Fruit fly (Drosophila melanogaster) whole organism, embryonic: ENCODE results near the gene GCS2beta.

ENCODE experiments used
- Abd-B ChIP-seq: fragments of 200-800 bp; sonication (Bioruptor generic); optimal IDR thresholded peaks from 2 replicates; lab custom pipeline; 2018; ENCODE audit warnings: missing biosample characterization, mild to moderate bottlenecking, missing genetic modification characterization, moderate library complexity
- CG11247 ChIP-seq: fragments of 200-800 bp; sonication (Bioruptor generic); IDR thresholded peaks from 2 replicates; pipeline ENCODE4 v1.3.6; 2022; ENCODE audit warnings: missing biosample characterization, missing genetic modification characterization
- CG11456 ChIP-seq: fragments of 200-800 bp; sonication (Bioruptor generic); IDR thresholded peaks from 3 replicates; pipeline ENCODE4 v1.3.6; 2022; ENCODE audit warnings: missing biosample characterization, missing genetic modification characterization
- CG12391 ChIP-seq: fragments of 200-800 bp; sonication (Bioruptor generic); optimal IDR thresholded peaks from 3 replicates; lab custom pipeline; 2018; ENCODE audit warnings: missing biosample characterization, mild to moderate bottlenecking, missing genetic modification characterization, moderate library complexity
- CG14014 ChIP-seq: fragments of 200-800 bp; sonication (Bioruptor generic); IDR thresholded peaks from 2 replicates; pipeline ENCODE4 v1.3.6; 2022; ENCODE audit warnings: missing biosample characterization, missing genetic modification characterization
- CG15011 ChIP-seq: fragments of 200-800 bp; sonication (Bioruptor generic); optimal IDR thresholded peaks from 3 replicates; lab custom pipeline; 2018; ENCODE audit warnings: missing biosample characterization, mild to moderate bottlenecking, missing genetic modification characterization
- CG30403 ChIP-seq: fragments of 200-800 bp; sonication (Bioruptor generic); optimal IDR thresholded peaks from 3 replicates; lab custom pipeline; 2016; ENCODE audit warnings: missing biosample characterization, missing genetic modification characterization
- CG3163 ChIP-seq: fragments of 200-800 bp; sonication (Bioruptor generic); optimal IDR thresholded peaks from 3 replicates; lab custom pipeline; 2016; ENCODE audit warnings: missing biosample characterization, missing genetic modification characterization
- CG33213 ChIP-seq: fragments of 200-800 bp; sonication (Bioruptor generic); optimal IDR thresholded peaks from 3 replicates; lab custom pipeline; 2016; ENCODE audit warnings: missing biosample characterization, missing genetic modification characterization
- CG3726 ChIP-seq: fragments of 200-800 bp; sonication (Bioruptor generic); IDR thresholded peaks from 3 replicates; pipeline ENCODE4, ENCODE4 v1.3.6; 2022; ENCODE audit warnings: missing biosample characterization, missing genetic modification characterization
- CG3847 ChIP-seq: fragments of 200-800 bp; sonication (Bioruptor generic); IDR thresholded peaks from 2 replicates; pipeline ENCODE4 v1.3.6; 2022; ENCODE audit warnings: missing biosample characterization, missing genetic modification characterization
- CG4282 ChIP-seq: fragments of 200-800 bp; sonication (Bioruptor generic); optimal IDR thresholded peaks from 2 replicates; lab custom pipeline; 2016; ENCODE audit warnings: missing biosample characterization, missing genetic modification characterization
- CG4730 ChIP-seq: fragments of 200-800 bp; sonication (Bioruptor generic); IDR thresholded peaks from 2 replicates; pipeline ENCODE4 v1.3.6; 2022; ENCODE audit warnings: missing biosample characterization, missing genetic modification characterization
- CG4820 ChIP-seq: fragments of 200-800 bp; sonication (Bioruptor generic); optimal IDR thresholded peaks from 3 replicates; lab custom pipeline; 2016; ENCODE audit warnings: missing biosample characterization, missing genetic modification characterization
- CG4854 ChIP-seq: fragments of 200-800 bp; sonication (Bioruptor generic); optimal IDR thresholded peaks from 2 replicates; lab custom pipeline; 2016; ENCODE audit warnings: missing biosample characterization, missing genetic modification characterization, inconsistent platforms
- CG6654 ChIP-seq: fragments of 200-800 bp; sonication (Bioruptor generic); optimal IDR thresholded peaks from 2 replicates; lab custom pipeline; 2017; ENCODE audit warnings: missing biosample characterization, mild to moderate bottlenecking, missing genetic modification characterization
- CG6765 ChIP-seq: fragments of 200-800 bp; sonication (Bioruptor generic); optimal IDR thresholded peaks from 3 replicates; lab custom pipeline; 2017; ENCODE audit warnings: missing biosample characterization, mild to moderate bottlenecking, missing genetic modification characterization
- CG9727 ChIP-seq: fragments of 200-800 bp; sonication (Bioruptor generic); optimal IDR thresholded peaks from 3 replicates; lab custom pipeline; 2017; ENCODE audit warnings: missing biosample characterization, mild to moderate bottlenecking, missing genetic modification characterization
- Dek ChIP-seq: fragments of 200-800 bp; sonication (Bioruptor generic); optimal IDR thresholded peaks from 3 replicates; lab custom pipeline; 2019; ENCODE audit warnings: missing biosample characterization, mild to moderate bottlenecking, missing genetic modification characterization, moderate library complexity
- Dfd ChIP-seq, 2 experiments: fragments of >200 bp; optimal IDR thresholded peaks; 2 replicates each; lab custom pipeline; 2017; ENCODE audit warnings: missing biosample characterization in 2 of 2, missing genetic modification characterization in 2 of 2
- E2f1 ChIP-seq: fragments of 200-800 bp; sonication (Bioruptor generic); IDR thresholded peaks from 2 replicates; pipeline ENCODE4 v1.3.6; 2022; ENCODE audit warnings: missing biosample characterization, missing genetic modification characterization
- ERR ChIP-seq: fragments of 200-800 bp; sonication (Bioruptor generic); optimal IDR thresholded peaks from 2 replicates; lab custom pipeline; 2016; ENCODE audit warnings: missing biosample characterization, missing genetic modification characterization
- Eip74EF ChIP-seq, 2 experiments: fragments of 200-800 bp in 1 of 2; fragments of >200 bp in 1 of 2; sonication (Bioruptor generic) in 1 of 2; optimal IDR thresholded peaks; 2 replicates each; lab custom pipeline; 2017 to 2019; ENCODE audit warnings: missing biosample characterization in 2 of 2, missing genetic modification characterization in 2 of 2, mild to moderate bottlenecking in 1 of 2, moderate library complexity in 1 of 2
- Hand ChIP-seq: fragments of 200-800 bp; sonication (Bioruptor generic); optimal IDR thresholded peaks from 2 replicates; lab custom pipeline; 2017; ENCODE audit warnings: mild to moderate bottlenecking, missing biosample characterization, missing genetic modification reagents, missing genetic modification characterization
- Hsf ChIP-seq: fragments of 200-800 bp; sonication (Bioruptor generic); optimal IDR thresholded peaks from 3 replicates; lab custom pipeline; 2016; ENCODE audit warnings: missing biosample characterization, missing genetic modification characterization
- Kr ChIP-seq: fragments of 200-800 bp; sonication (Bioruptor generic); optimal IDR thresholded peaks from 2 replicates; lab custom pipeline; 2017; ENCODE audit warnings: missing biosample characterization, mild to moderate bottlenecking, missing genetic modification characterization
- Myb ChIP-seq: fragments of 200-800 bp; sonication (Bioruptor generic); optimal IDR thresholded peaks from 2 replicates; lab custom pipeline; 2016; ENCODE audit warnings: missing biosample characterization, missing genetic modification characterization
- NK7.1 ChIP-seq: fragments of 200-800 bp; sonication (Bioruptor generic); optimal IDR thresholded peaks from 3 replicates; lab custom pipeline; 2016; ENCODE audit warnings: missing biosample characterization, missing genetic modification characterization
- Nf-YC ChIP-seq: fragments of 200-800 bp; optimal IDR thresholded peaks from 3 replicates; lab custom pipeline; 2019; ENCODE audit warnings: missing biosample characterization, mild to moderate bottlenecking, missing genetic modification characterization, moderate library complexity
- Oaz ChIP-seq: fragments of 200-800 bp; sonication (Bioruptor generic); IDR thresholded peaks from 2 replicates; pipeline ENCODE4 v1.3.6; 2022; ENCODE audit warnings: missing biosample characterization, missing genetic modification characterization
- Rfx ChIP-seq: fragments of 200-800 bp; sonication (Bioruptor generic); IDR thresholded peaks from 2 replicates; pipeline ENCODE4 v1.3.6; 2022; ENCODE audit warnings: missing biosample characterization, missing genetic modification characterization
- Side ChIP-seq: fragments of 200-800 bp; sonication (Bioruptor generic); optimal IDR thresholded peaks from 2 replicates; lab custom pipeline; 2016; ENCODE audit warnings: missing biosample characterization, missing genetic modification characterization
- TFAM ChIP-seq: fragments of 200-800 bp; sonication (Bioruptor generic); optimal IDR thresholded peaks from 2 replicates; lab custom pipeline; 2017; ENCODE audit warnings: missing biosample characterization, missing genetic modification characterization, inconsistent platforms
- ash1 ChIP-seq: fragments of 200-800 bp; sonication (Bioruptor generic); optimal IDR thresholded peaks from 2 replicates; lab custom pipeline; 2018; ENCODE audit warnings: missing biosample characterization, mild to moderate bottlenecking, missing genetic modification characterization
- bsh ChIP-seq, 2 experiments: fragments of 200-800 bp; sonication (Bioruptor generic); optimal IDR thresholded peaks; 2 replicates each; lab custom pipeline; 2017 to 2018; ENCODE audit warnings: mild to moderate bottlenecking in 2 of 2, missing biosample characterization in 2 of 2, missing genetic modification characterization in 2 of 2, moderate library complexity in 1 of 2
- da ChIP-seq: fragments of 200-800 bp; sonication (Bioruptor generic); optimal IDR thresholded peaks from 2 replicates; lab custom pipeline; 2016; ENCODE audit warnings: missing biosample characterization, missing genetic modification characterization
- dimm ChIP-seq: fragments of 200-800 bp; sonication (Bioruptor generic); IDR thresholded peaks from 2 replicates; pipeline ENCODE4 v1.3.6; 2022; ENCODE audit warnings: missing biosample characterization, missing genetic modification characterization
- dmrt99B ChIP-seq: fragments of 200-800 bp; sonication (Bioruptor generic); optimal IDR thresholded peaks from 2 replicates; lab custom pipeline; 2018; ENCODE audit warnings: missing biosample characterization, mild to moderate bottlenecking, missing genetic modification characterization, moderate library complexity
- dpn ChIP-seq, 2 experiments: fragments of 200-800 bp; sonication (Bioruptor generic); optimal IDR thresholded peaks; 3 replicates each; lab custom pipeline; 2016; ENCODE audit warnings: missing biosample characterization in 2 of 2, missing genetic modification characterization in 2 of 2
- ems ChIP-seq: fragments of 200-800 bp; sonication (Bioruptor generic); optimal IDR thresholded peaks from 3 replicates; lab custom pipeline; 2016; ENCODE audit warnings: missing biosample characterization, missing genetic modification characterization
- fru ChIP-seq: fragments of >200 bp; optimal IDR thresholded peaks from 2 replicates; lab custom pipeline; 2017
- inv ChIP-seq: fragments of 200-800 bp; sonication (Bioruptor generic); IDR thresholded peaks from 2 replicates; pipeline ENCODE4 v1.3.6; 2022; ENCODE audit warnings: missing biosample characterization, missing genetic modification characterization; ENCODE audit not compliant: partially characterized antibody
- kay ChIP-seq: fragments of 200-800 bp; sonication (Bioruptor generic); optimal IDR thresholded peaks from 2 replicates; lab custom pipeline; 2016; ENCODE audit warnings: missing biosample characterization, missing genetic modification characterization
- ken ChIP-seq: fragments of 200-800 bp; sonication (Bioruptor generic); IDR thresholded peaks from 3 replicates; pipeline ENCODE4 v1.3.6; 2022; ENCODE audit warnings: missing biosample characterization, missing genetic modification characterization
- lbe ChIP-seq: fragments of 200-800 bp; sonication (Bioruptor generic); optimal IDR thresholded peaks from 2 replicates; lab custom pipeline; 2016; ENCODE audit warnings: missing biosample characterization, mild to moderate bottlenecking, missing genetic modification characterization
- p53 ChIP-seq: fragments of 200-800 bp; sonication (Bioruptor generic); optimal IDR thresholded peaks from 2 replicates; lab custom pipeline; 2016; ENCODE audit warnings: missing biosample characterization, missing genetic modification characterization
- pho ChIP-seq: fragments of 200-800 bp; sonication (Bioruptor generic); optimal IDR thresholded peaks from 2 replicates; lab custom pipeline; 2016; ENCODE audit warnings: missing biosample characterization, missing genetic modification characterization
- pum ChIP-seq: fragments of 200-800 bp; sonication (Bioruptor generic); optimal IDR thresholded peaks from 2 replicates; lab custom pipeline; 2016; ENCODE audit warnings: missing biosample characterization, missing genetic modification characterization
- shn ChIP-seq: fragments of 200-800 bp; sonication (Bioruptor generic); optimal IDR thresholded peaks from 3 replicates; lab custom pipeline; 2016; ENCODE audit warnings: missing biosample characterization, missing genetic modification characterization
- sr ChIP-seq: fragments of 200-800 bp; sonication (Bioruptor generic); IDR thresholded peaks from 3 replicates; pipeline ENCODE4 v1.3.6; 2022; ENCODE audit warnings: missing biosample characterization, missing genetic modification characterization
- sug ChIP-seq: fragments of 200-800 bp; optimal IDR thresholded peaks from 2 replicates; lab custom pipeline; 2019; ENCODE audit warnings: missing biosample characterization, mild to moderate bottlenecking, missing genetic modification characterization, moderate library complexity
- zen ChIP-seq: fragments of 200-800 bp; sonication (Bioruptor generic); optimal IDR thresholded peaks from 3 replicates; lab custom pipeline; 2018; ENCODE audit warnings: missing biosample characterization, mild to moderate bottlenecking, missing genetic modification characterization, moderate library complexity
- zfh1 ChIP-seq: fragments of 200-800 bp; sonication (Bioruptor generic); IDR thresholded peaks from 3 replicates; pipeline ENCODE4 v1.3.6; 2022; ENCODE audit warnings: missing biosample characterization, missing genetic modification characterization

Gene GCS2beta

dm6 chr2L:17470630-17471029 lies 13.5 kb downstream of the GCS2beta start (continued):
- TF ChIP-seq da (GFP tag; lab: Kevin White, UChicago) (no peak), CG12391 (tag; lab: Kevin White, UChicago) (peak; percentile 9), CG6654 (GFP tag; lab: Kevin White, UChicago) (no peak), CG9727 (GFP tag; lab: Kevin White, UChicago) (peak; percentile 55), Dfd (GFP tag; optimal IDR thresholded peaks at IDR 0.05; lab: Kevin White, UChicago) (no peak), Eip74EF (GFP tag; optimal IDR thresholded peaks at IDR 0.05; lab: Kevin White, UChicago) (no peak), CG6765 (GFP tag; lab: Kevin White, UChicago) (peak; percentile 77), CG11247 (GFP tag; lab: Robert Waterston, UW) (peak; percentile 64), pum (GFP tag; lab: Kevin White, UChicago) (no peak), CG14014 (peak; percentile 53; the same call in 1 of the 2 replicates), TFAM (GFP tag; lab: Kevin White, UChicago) (no peak), CG4730 (GFP tag; lab: Robert Waterston, UW) (no peak), sr (GFP tag; lab: Robert Waterston, UW) (no peak), dmrt99B (tag; lab: Kevin White, UChicago) (no peak), Hand (GFP tag; lab: Kevin White, UChicago) (peak; percentile 77), zen (no peak), NK7.1 (GFP tag; lab: Kevin White, UChicago) (peak; percentile 61), sug (tag; lab: Kevin White, UChicago) (peak; percentile 66), CG30403 (GFP tag; lab: Kevin White, UChicago) (no peak), inv (GFP tag; lab: Robert Waterston, UW) (no peak), dpn (GFP tag; optimal IDR thresholded peaks at IDR 0.05; lab: Kevin White, UChicago) (peak in 1 of 2 experiments; percentile 80), CG3847 (GFP tag; lab: Robert Waterston, UW) (peak; percentile 14; the same call in 1 of the 2 replicates), CG4820 (GFP tag; lab: Kevin White, UChicago) (no peak), Nf-YC (no peak), ken (GFP tag; lab: Robert Waterston, UW) (no peak), Side (GFP tag; lab: Kevin White, UChicago) (peak; percentile 15), p53 (GFP tag; lab: Kevin White, UChicago) (no peak), pho (GFP tag; lab: Kevin White, UChicago) (peak; percentile 59), CG3726 (GFP tag; lab: Robert Waterston, UW) (no peak), Kr (GFP tag; lab: Kevin White, UChicago) (no peak), CG4854 (GFP tag; lab: Kevin White, UChicago) (peak; percentile 66), ERR (peak; percentile 55), dimm (no peak), CG33213 (GFP tag; lab: Kevin White, UChicago) (peak; percentile 22), ems (GFP tag; lab: Kevin White, UChicago) (no peak), shn (no peak), CG11456 (GFP tag; lab: Robert Waterston, UW) (peak; percentile 73; the same call in 1 of the 3 replicates), kay (peak; percentile 7), Dek (tag; lab: Kevin White, UChicago) (peak; percentile 69), Abd-B (no peak), zfh1 (GFP tag; lab: Robert Waterston, UW) (no peak), CG15011 (GFP tag; lab: Kevin White, UChicago) (peak; percentile 78), CG3163 (peak; percentile 14), lbe (GFP tag; lab: Kevin White, UChicago) (no peak), Myb (GFP tag; lab: Kevin White, UChicago) (peak; percentile 35), bsh (GFP tag; optimal IDR thresholded peaks at IDR 0.05; lab: Kevin White, UChicago) (no peak), Hsf (GFP tag; lab: Kevin White, UChicago) (peak; percentile 17), ash1 (peak; percentile 52), Rfx (peak; percentile 78), E2f1 (GFP tag; lab: Robert Waterston, UW) (no peak), fru (no peak), Oaz (GFP tag; lab: Robert Waterston, UW) (no peak), CG4282 (GFP tag; lab: Kevin White, UChicago) (no peak)
